Worm (Caenorhabditis elegans) whole organism, L4 larva: ENCODE results near the gene Y41D4B.17.
A peak's percentile ranks its signal among the peaks of the same experiment; 100 is the strongest.

ENCODE experiments used
- D1046.2 ChIP-seq: fragments of 200-800 bp; sonication (Bioruptor generic); IDR thresholded peaks from 2 replicates; pipeline ENCODE4 v1.3.6; 2022; ENCODE audit warnings: missing genetic modification characterization, missing compliant biosample characterization
- F26F4.8 ChIP-seq: fragments of 200-800 bp; sonication (Bioruptor generic); conservative IDR thresholded peaks from 2 replicates; pipeline ENCODE4 v1.3.6; 2022; ENCODE audit warnings: missing genetic modification characterization, missing compliant biosample characterization
- F49E8.2 ChIP-seq: sonication (generic microtip); optimal IDR thresholded peaks from 2 replicates; lab custom pipeline; 2016; ENCODE audit warnings: missing compliant biosample characterization, mild to moderate bottlenecking, missing genetic modification characterization, borderline replicate concordance
- Y105C5A.15 ChIP-seq: fragments of 200-800 bp; sonication (Bioruptor generic); IDR thresholded peaks from 2 replicates; pipeline ENCODE4 v1.3.6; 2022; ENCODE audit warnings: missing genetic modification characterization, missing compliant biosample characterization
- aha-1 ChIP-seq: fragments of 150-350 bp; peaks from one replicate; lab custom pipeline; 2014; ENCODE audit warnings: missing biosample characterization, missing genetic modification characterization
- aly-2 ChIP-seq: sonication (generic microtip); optimal IDR thresholded peaks from 2 replicates; lab custom pipeline; 2018; ENCODE audit warnings: missing biosample characterization, missing genetic modification characterization
- ama-1 ChIP-seq: fragments of 150-350 bp; optimal IDR thresholded peaks from 2 replicates; lab custom pipeline; 2014; ENCODE audit warnings: inconsistent platforms, mixed read lengths
- arid-1 ChIP-seq: fragments of 200-800 bp; sonication (Bioruptor generic); conservative IDR thresholded peaks from 2 replicates; pipeline ENCODE4 v1.3.6; 2022; ENCODE audit warnings: missing genetic modification reagents, missing genetic modification characterization, missing compliant biosample characterization
- ceh-32 ChIP-seq: sonication (generic microtip); optimal IDR thresholded peaks from 2 replicates; lab custom pipeline; 2016; ENCODE audit warnings: mild to moderate bottlenecking, missing genetic modification characterization, missing compliant biosample characterization; ENCODE audit not compliant: poor library complexity
- dmd-6 ChIP-seq: fragments of 200-800 bp; sonication (Bioruptor generic); IDR thresholded peaks from 2 replicates; pipeline ENCODE4 v1.3.6; 2022; ENCODE audit warnings: missing genetic modification reagents, missing genetic modification characterization, missing compliant biosample characterization
- dpl-1 ChIP-seq: fragments of 150-350 bp; optimal IDR thresholded peaks from 2 replicates; lab custom pipeline; 2014; ENCODE audit warnings: missing biosample characterization, missing genetic modification reagents, missing genetic modification characterization
- egl-27 ChIP-seq: sonication (generic microtip); optimal IDR thresholded peaks from 3 replicates; lab custom pipeline; 2017; ENCODE audit warnings: missing biosample characterization, missing genetic modification reagents, missing genetic modification characterization
- egl-43 ChIP-seq: fragments of 200-800 bp; sonication (Bioruptor generic); IDR thresholded peaks from 2 replicates; pipeline ENCODE4 v1.3.6; 2022; ENCODE audit warnings: missing genetic modification reagents, missing genetic modification characterization, missing compliant biosample characterization
- fkh-10 ChIP-seq: fragments of 150-350 bp; optimal IDR thresholded peaks from 2 replicates; lab custom pipeline; 2014; ENCODE audit warnings: missing biosample characterization, missing genetic modification reagents, missing genetic modification characterization
- fos-1 ChIP-seq: fragments of 150-350 bp; optimal IDR thresholded peaks from 2 replicates; lab custom pipeline; 2014; ENCODE audit warnings: missing biosample characterization, missing genetic modification characterization
- lin-38 ChIP-seq: fragments of 200-800 bp; sonication (Bioruptor generic); IDR thresholded peaks from 2 replicates; pipeline ENCODE4 v1.3.6; 2022; ENCODE audit warnings: missing genetic modification reagents, missing genetic modification characterization, missing compliant biosample characterization
- lsy-2 ChIP-seq, 2 experiments: fragments of 150-350 bp in 1 of 2; sonication (generic microtip) in 1 of 2; optimal IDR thresholded peaks; 2 replicates each; lab custom pipeline; 2014 to 2017; ENCODE audit warnings: missing biosample characterization in 2 of 2, missing genetic modification characterization in 2 of 2
- madf-9 ChIP-seq: fragments of 200-800 bp; sonication (Bioruptor generic); conservative IDR thresholded peaks from 2 replicates; pipeline ENCODE4 v1.3.6; 2022; ENCODE audit warnings: missing genetic modification reagents, missing genetic modification characterization, missing compliant biosample characterization
- mdl-1 ChIP-seq, 2 experiments: fragments of 150-350 bp in 1 of 2; sonication (generic microtip) in 1 of 2; optimal IDR thresholded peaks; 2 replicates each; lab custom pipeline; 2014 to 2017; ENCODE audit warnings: missing biosample characterization in 2 of 2, missing genetic modification characterization in 2 of 2
- mep-1 ChIP-seq: fragments of 150-350 bp; sonication (generic microtip); optimal IDR thresholded peaks from 3 replicates; lab custom pipeline; 2014; ENCODE audit warnings: missing biosample characterization, missing genetic modification characterization
- mes-2 ChIP-seq: sonication (generic microtip); optimal IDR thresholded peaks from 2 replicates; lab custom pipeline; 2016; ENCODE audit warnings: missing genotype, mild to moderate bottlenecking, missing genetic modification characterization, missing compliant biosample characterization; ENCODE audit not compliant: poor library complexity, severe bottlenecking
- mxl-3 ChIP-seq: fragments of 200-800 bp; sonication (Bioruptor generic); optimal IDR thresholded peaks from 2 replicates; lab custom pipeline; 2018; ENCODE audit warnings: mild to moderate bottlenecking, missing genetic modification characterization, missing compliant biosample characterization
- nhr-111 ChIP-seq: fragments of 200-800 bp; sonication (Bioruptor generic); optimal IDR thresholded peaks from 2 replicates; lab custom pipeline; 2018; ENCODE audit warnings: mild to moderate bottlenecking, missing genetic modification characterization, missing compliant biosample characterization
- nhr-25 ChIP-seq: sonication (generic microtip); optimal IDR thresholded peaks from 2 replicates; lab custom pipeline; 2017; ENCODE audit warnings: missing genetic modification characterization, mild to moderate bottlenecking, missing compliant biosample characterization, antibody characterized with exemption, moderate library complexity, borderline replicate concordance; ENCODE audit not compliant: insufficient read depth
- nhr-42 ChIP-seq: fragments of 200-800 bp; sonication (Bioruptor generic); IDR thresholded peaks from 2 replicates; pipeline ENCODE4 v1.3.6; 2022; ENCODE audit warnings: missing genetic modification characterization, missing compliant biosample characterization
- nhr-76 ChIP-seq: fragments of 150-350 bp; optimal IDR thresholded peaks from 2 replicates; lab custom pipeline; 2014; ENCODE audit warnings: missing biosample characterization, missing genetic modification characterization
- saeg-2 ChIP-seq: fragments of 200-800 bp; sonication (Bioruptor generic); IDR thresholded peaks from 2 replicates; pipeline ENCODE4 v1.3.6; 2022; ENCODE audit warnings: missing genetic modification reagents, missing genetic modification characterization, missing compliant biosample characterization
- set-16 ChIP-seq: fragments of 200-800 bp; sonication (Bioruptor generic); IDR thresholded peaks from 2 replicates; pipeline ENCODE4 v1.3.6; 2022; ENCODE audit warnings: missing genetic modification reagents, missing genetic modification characterization, missing compliant biosample characterization
- tag-97 ChIP-seq: fragments of 200-800 bp; sonication (Bioruptor generic); IDR thresholded peaks from 2 replicates; pipeline ENCODE4 v1.3.6; 2022; ENCODE audit warnings: missing genetic modification characterization, missing compliant biosample characterization
- tra-1 ChIP-seq: fragments of 200-800 bp; sonication (Bioruptor generic); IDR thresholded peaks from 2 replicates; pipeline ENCODE4 v1.3.6; 2022; ENCODE audit warnings: missing genetic modification reagents, missing genetic modification characterization, missing compliant biosample characterization
- unc-39 ChIP-seq: sonication (generic microtip); optimal IDR thresholded peaks from 2 replicates; lab custom pipeline; 2017; ENCODE audit warnings: missing biosample characterization, missing genetic modification characterization
- unc-62 ChIP-seq, 3 experiments: fragments of 150-350 bp in 1 of 3; sonication (generic microtip); optimal IDR thresholded peaks in 2 of 3; peaks in 1 of 3; 1 replicate in 1 of 3; 2 replicates in 2 of 3; lab custom pipeline; 2014 to 2017; ENCODE audit warnings: missing biosample characterization in 3 of 3, missing genetic modification characterization in 3 of 3, missing genetic modification reagents in 3 of 3, missing genotype in 1 of 3
- zfp-2 ChIP-seq: sonication (generic microtip); optimal IDR thresholded peaks from 2 replicates; lab custom pipeline; 2016; ENCODE audit warnings: mild to moderate bottlenecking, missing genetic modification characterization, missing compliant biosample characterization
- zip-11 ChIP-seq: fragments of 200-800 bp; sonication (Bioruptor generic); IDR thresholded peaks from 2 replicates; pipeline ENCODE4 v1.3.6; 2022; ENCODE audit warnings: missing genetic modification characterization, missing compliant biosample characterization

Y41D4B.17 gene

DNA sequence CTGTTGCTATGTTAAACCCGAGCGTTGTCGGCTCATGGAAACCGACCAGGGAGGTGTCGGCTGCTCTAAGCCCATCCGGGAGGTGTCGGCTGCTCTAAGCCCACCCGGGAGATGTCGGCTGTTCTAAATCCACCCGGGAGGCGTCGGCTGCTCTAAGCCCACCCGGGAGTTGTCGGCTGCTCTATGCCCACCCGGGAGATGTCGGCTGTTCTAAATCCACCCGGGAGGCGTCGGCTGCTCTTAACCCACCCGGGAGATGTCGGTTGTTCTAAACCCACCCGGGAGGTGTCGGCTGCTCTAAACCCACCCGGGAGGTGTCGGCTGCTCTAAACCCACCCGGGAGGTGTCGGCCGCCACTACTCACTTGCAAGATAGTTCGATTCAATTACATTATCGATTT, 44.0 kb upstream of the Y41D4B.17 start:
- TF ChIP-seq set-16 (peak; percentile 96), egl-43 (GFP tag; lab: Robert Waterston, UW) (peak; percentile 5; the same call in 1 of the 2 replicates), zip-11 (GFP tag; lab: Robert Waterston, UW) (no peak), nhr-111 (GFP tag; lab: Kevin White, UChicago) (no peak)

DNA sequence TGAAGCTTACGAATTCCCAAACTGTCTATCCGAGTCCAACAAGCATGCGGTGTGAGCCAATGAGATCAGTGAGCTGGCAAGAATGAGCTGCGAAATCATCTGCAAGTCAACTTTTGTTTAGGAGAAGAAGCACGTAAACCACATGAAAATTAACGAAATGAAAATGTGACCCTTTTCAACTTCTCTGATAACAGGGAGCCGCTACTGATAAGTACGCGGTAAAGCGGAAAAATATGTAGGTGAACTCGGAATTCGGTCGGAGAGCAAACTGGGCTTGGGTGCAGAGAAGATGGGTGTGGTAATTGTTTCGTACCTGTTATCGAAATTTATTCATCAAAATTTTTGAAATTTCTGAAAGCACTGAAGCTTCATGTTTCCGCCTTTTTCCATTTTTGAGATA, 43.4 kb upstream of the Y41D4B.17 start, which contains the start of gene clec-172:
clec-172 (minus strand) TSS at position 101 of the 400 bp plus-strand sequence.
- TF ChIP-seq unc-39 (tag; lab: Kevin White, UChicago) (no peak), mxl-3 (GFP tag; lab: Kevin White, UChicago) (peak; percentile 4), unc-62 (GFP tag; optimal IDR thresholded peaks at IDR 0.05 in 1 of 2; lab: Kevin White, UChicago) (peak in 1 of 2 experiments; percentile 24), unc-62 (tag; optimal IDR thresholded peaks at IDR 0.05; lab: Kevin White, UChicago) (no peak)
- TF ChIP-seq, all 104 proteins: peak for 2

- TF ChIP-seq F49E8.2 (tag; lab: Kevin White, UChicago) (no peak), unc-62 (GFP tag; optimal IDR thresholded peaks at IDR 0.05 in 1 of 2; lab: Kevin White, UChicago) (peak in 1 of 2 experiments; percentile 90), unc-62 (tag; optimal IDR thresholded peaks at IDR 0.05; lab: Kevin White, UChicago) (no peak)
- TF ChIP-seq, all 104 proteins: peak for 1
These were observed 38.7 kb upstream of the Y41D4B.17 start, which contains the start of gene K03H6.4 for ce11 chrIV:1521224-1521623. TSS of gene K03H6.4 (minus strand) at chrIV:1521324.

ce11 chrIV:1522358-1522757, 37.5 kb upstream of the Y41D4B.17 start:
- no peak for TF ChIP-seq D1046.2 (GFP tag; lab: Robert Waterston, UW)
- TF ChIP-seq lin-38 (GFP tag; lab: Robert Waterston, UW) = no peak
- TF ChIP-seq nhr-25 (tag; lab: Kevin White, UChicago) = no peak
- no peak for TF ChIP-seq fos-1
- TF ChIP-seq egl-27 (tag; lab: Kevin White, UChicago) = no peak
- TF ChIP-seq dmd-6 (GFP tag; lab: Robert Waterston, UW) = no peak

ce11 chrIV:1523418-1523817, 36.5 kb upstream of the Y41D4B.17 start, which contains the start of gene K03H6.1:
TSS of gene K03H6.1 (plus strand) at chrIV:1523718.
- TF ChIP-seq unc-62 (GFP tag; optimal IDR thresholded peaks at IDR 0.05 in 1 of 2; lab: Kevin White, UChicago) = peak in 1 of 2 experiments; percentile 53
- no peak for TF ChIP-seq unc-62 (tag; optimal IDR thresholded peaks at IDR 0.05; lab: Kevin White, UChicago)
- TF ChIP-seq mdl-1 (tag; optimal IDR thresholded peaks at IDR 0.05; lab: Kevin White, UChicago) = no peak

ce11 chrIV:1536316-1536715, 23.6 kb upstream of the Y41D4B.17 start, which contains the start of gene K03H6.5:
TSS of gene K03H6.5 (minus strand) at chrIV:1536416.
- no peak for TF ChIP-seq dmd-6 (GFP tag; lab: Robert Waterston, UW)
- TF ChIP-seq ceh-32 = no peak

ce11 chrIV:1547129-1547528, 12.8 kb upstream of the Y41D4B.17 start:
- TF ChIP-seq mep-1 (tag; lab: Kevin White, UChicago) (no peak), lsy-2 (tag; optimal IDR thresholded peaks at IDR 0.05; lab: Kevin White, UChicago) (no peak), ama-1 (lab: Kevin White, UChicago) (no peak), mxl-3 (GFP tag; lab: Kevin White, UChicago) (no peak), aha-1 (tag; lab: Kevin White, UChicago) (no peak), Y105C5A.15 (no peak), madf-9 (GFP tag; lab: Robert Waterston, UW) (no peak), saeg-2 (no peak), fos-1 (no peak), D1046.2 (GFP tag; lab: Robert Waterston, UW) (no peak), tag-97 (GFP tag; lab: Robert Waterston, UW) (no peak)

DNA sequence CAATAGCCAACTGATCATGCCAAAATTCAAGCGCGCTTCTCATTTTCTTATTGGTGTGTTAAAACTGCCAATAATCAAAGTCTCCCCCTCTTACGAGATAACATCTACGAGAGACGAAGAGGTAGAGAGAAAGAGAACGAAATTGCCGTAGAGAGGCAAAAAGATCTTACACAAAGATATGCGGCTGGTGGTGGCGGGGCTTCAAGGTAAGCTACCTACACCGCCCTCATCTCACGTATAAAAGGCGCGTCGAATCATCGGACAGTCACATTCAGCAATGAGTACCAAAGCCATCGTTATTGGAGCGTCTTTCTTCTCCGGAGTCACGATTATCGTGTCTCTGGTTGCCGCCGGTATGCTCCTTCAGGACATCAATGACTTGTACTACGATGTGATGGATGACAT, 11.4 kb upstream of the Y41D4B.17 start, which contains the start of gene col-107:
col-107 (plus strand) TSS at position 265 of the 405 bp plus-strand sequence.
- TF ChIP-seq F26F4.8 (GFP tag; lab: Robert Waterston, UW) = 0 out of 2 replicates have a peak, but pooled peaks have one; percentile 9
- no peak for TF ChIP-seq nhr-76 (tag; lab: Kevin White, UChicago)
- no peak for TF ChIP-seq zfp-2
- TF ChIP-seq fkh-10 (GFP tag; lab: Kevin White, UChicago) = no peak
- TF ChIP-seq lin-38 (GFP tag; lab: Robert Waterston, UW) = no peak
- no peak for TF ChIP-seq egl-27 (tag; lab: Kevin White, UChicago)
- TF ChIP-seq aha-1 (tag; lab: Kevin White, UChicago) = peak; percentile 70
- no peak for TF ChIP-seq nhr-42 (GFP tag; lab: Robert Waterston, UW)
- TF ChIP-seq arid-1 (GFP tag; lab: Robert Waterston, UW) = 0 out of 2 replicates have a peak, but pooled peaks have one; percentile 11
- TF ChIP-seq nhr-25 (tag; lab: Kevin White, UChicago) = peak; percentile 1
- peak; percentile 16 for TF ChIP-seq mes-2 (tag; lab: Kevin White, UChicago)
- no peak for TF ChIP-seq dpl-1 (GFP tag; lab: Kevin White, UChicago)
- TF ChIP-seq ama-1 (lab: Kevin White, UChicago) = peak; percentile 85
- no peak for TF ChIP-seq tra-1
- TF ChIP-seq aly-2 (tag; lab: Kevin White, UChicago) = no peak
